Fruit fly (Drosophila melanogaster): ENCODE results near the gene CG34155.

DNA sequence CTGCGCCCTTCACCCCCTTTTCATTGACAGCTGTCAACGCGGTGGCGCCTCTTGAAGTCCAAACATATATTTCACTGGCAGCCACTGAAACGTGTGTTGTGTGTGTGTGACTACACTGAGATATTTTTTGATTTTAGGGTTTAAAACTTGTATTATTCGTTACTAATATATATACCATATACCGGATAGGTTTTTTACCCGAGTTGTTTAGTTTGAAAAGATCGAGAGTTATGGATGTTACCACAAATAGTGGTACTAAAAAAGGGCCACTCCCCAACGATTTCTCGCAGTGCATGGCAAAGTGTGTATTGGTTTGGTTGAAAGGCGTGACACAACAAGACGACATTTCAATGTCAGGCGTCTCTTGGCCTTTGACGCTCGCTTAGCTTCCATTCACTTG, 23.6 kb downstream of the CG34155 start:
- TF ChIP-seq psq (optimal IDR thresholded peaks at IDR 0.05): no peak
- no peak for TF ChIP-seq h (optimal IDR thresholded peaks at IDR 0.05)

Data from Kc167 (cell line).